Fruit fly (Drosophila melanogaster) whole organism, prepupa: ENCODE data around the gene CG7381.

ENCODE experiments used
- CG3032 ChIP-seq: fragments of 200-800 bp; optimal IDR thresholded peaks from 2 replicates; lab custom pipeline; 2019; ENCODE audit warnings: missing biosample characterization, mild to moderate bottlenecking, missing genetic modification characterization, moderate library complexity
- CG6854 ChIP-seq: fragments of 200-800 bp; sonication (Bioruptor generic); optimal IDR thresholded peaks from 2 replicates; lab custom pipeline; 2017; ENCODE audit warnings: missing biosample characterization, mild to moderate bottlenecking, missing genetic modification characterization
- CG8632 ChIP-seq: fragments of 200-800 bp; sonication (Bioruptor generic); optimal IDR thresholded peaks from 3 replicates; lab custom pipeline; 2016; ENCODE audit warnings: missing biosample characterization, missing genetic modification characterization
- Sox102F ChIP-seq: fragments of 200-800 bp; sonication (Bioruptor generic); optimal IDR thresholded peaks from 2 replicates; lab custom pipeline; 2016; ENCODE audit warnings: missing biosample characterization, mild to moderate bottlenecking, missing genetic modification characterization

DNA sequence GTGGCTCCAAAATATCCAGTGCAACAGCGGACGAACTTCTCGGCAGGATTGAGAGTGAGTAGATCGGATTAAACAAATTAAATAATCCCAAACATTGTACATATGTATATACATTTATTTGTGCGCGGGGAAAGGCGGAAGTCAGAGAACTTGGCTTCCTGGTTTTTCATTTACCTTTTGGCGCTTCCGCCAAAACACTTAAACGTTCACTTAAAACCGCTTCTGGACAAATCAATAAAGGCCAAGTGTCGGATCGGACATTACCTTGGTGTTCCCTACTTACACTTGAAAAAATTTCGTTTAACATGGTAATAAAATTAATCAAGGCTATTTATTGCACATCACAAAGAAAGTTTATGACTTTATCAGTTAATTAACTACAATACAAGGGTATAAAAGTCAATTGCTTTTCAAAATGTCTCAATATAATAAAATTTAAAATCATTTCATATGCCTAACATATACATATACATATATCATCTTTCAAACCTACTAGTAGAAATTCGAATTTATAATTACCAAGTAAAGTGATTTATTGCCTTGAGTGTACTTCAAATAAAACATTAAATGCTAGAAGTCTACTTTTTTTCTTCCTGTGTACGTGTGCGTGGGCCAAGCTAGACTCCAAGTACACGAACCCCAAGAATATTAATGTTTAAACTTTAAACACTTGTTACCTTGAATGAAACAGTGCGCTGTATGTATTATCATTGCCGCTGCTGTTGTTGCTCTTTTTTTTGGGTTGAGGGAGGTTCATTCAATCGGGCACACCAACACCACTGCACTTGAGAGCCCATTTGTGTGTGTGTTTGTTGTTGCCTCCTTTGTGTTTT is 4.3 kb upstream of the CG7381 start:
- TF ChIP-seq CG6854 (no peak), Sox102F (GFP tag; lab: Kevin White, UChicago) (peak; percentile 68), CG8632 (GFP tag; lab: Kevin White, UChicago) (peak; percentile 79), CG3032 (tag; lab: Kevin White, UChicago) (peak; percentile 79)
